Fruit fly (Drosophila melanogaster) whole organism, adult: Measurements from ENCODE around the gene spz.

Source experiments
- CG11617 ChIP-seq: fragments of 200-800 bp; sonication (Bioruptor generic); optimal IDR thresholded peaks from 2 replicates; lab custom pipeline; 2017; ENCODE audit warnings: mild to moderate bottlenecking, missing biosample characterization, missing genetic modification reagents, missing genetic modification characterization
- CG1620 ChIP-seq: fragments of 200-800 bp; sonication (Bioruptor generic); optimal IDR thresholded peaks from 2 replicates; lab custom pipeline; 2016; ENCODE audit warnings: missing biosample characterization, missing genetic modification characterization
- CG5204 ChIP-seq: fragments of 200-800 bp; sonication (Bioruptor generic); optimal IDR thresholded peaks from 2 replicates; lab custom pipeline; 2016; ENCODE audit warnings: missing biosample characterization, missing genetic modification characterization
- CG7045 ChIP-seq: fragments of 200-800 bp; sonication (Bioruptor generic); optimal IDR thresholded peaks from 2 replicates; lab custom pipeline; 2017; ENCODE audit warnings: missing biosample characterization, mild to moderate bottlenecking, missing genetic modification characterization
- CG7101 ChIP-seq: fragments of 200-800 bp; sonication (Bioruptor generic); optimal IDR thresholded peaks from 2 replicates; lab custom pipeline; 2018; ENCODE audit warnings: missing biosample characterization, mild to moderate bottlenecking, missing genetic modification characterization, moderate library complexity
- Clk ChIP-seq: fragments of 200-800 bp; sonication (Bioruptor generic); optimal IDR thresholded peaks from 2 replicates; lab custom pipeline; 2017; ENCODE audit warnings: missing biosample characterization, missing genetic modification characterization
- bab1 ChIP-seq: fragments of 200-800 bp; sonication (Bioruptor generic); optimal IDR thresholded peaks from 3 replicates; lab custom pipeline; 2019; ENCODE audit warnings: missing biosample characterization, mild to moderate bottlenecking, missing genetic modification characterization, moderate library complexity
- cic ChIP-seq: fragments of 200-800 bp; sonication (Bioruptor generic); optimal IDR thresholded peaks from 2 replicates; lab custom pipeline; 2017; ENCODE audit warnings: missing biosample characterization, mild to moderate bottlenecking, missing genetic modification characterization, moderate library complexity
- kay ChIP-seq: fragments of 200-800 bp; sonication (Bioruptor generic); peaks from one replicate; lab custom pipeline; 2016; ENCODE audit warnings: missing biosample characterization, missing genetic modification characterization, borderline replicate concordance
- ovo ChIP-seq: fragments of 200-800 bp; sonication (Bioruptor generic); optimal IDR thresholded peaks from 2 replicates; lab custom pipeline; 2016; ENCODE audit warnings: missing biosample characterization, missing genetic modification characterization
- toe ChIP-seq: fragments of 200-800 bp; sonication (Bioruptor generic); optimal IDR thresholded peaks from 2 replicates; lab custom pipeline; 2016; ENCODE audit warnings: missing biosample characterization, missing genetic modification characterization

- no peak for TF ChIP-seq CG7045 (GFP tag; lab: Kevin White, UChicago)
- no peak for TF ChIP-seq kay (GFP tag; lab: Kevin White, UChicago)
- no peak for TF ChIP-seq CG5204 (GFP tag; lab: Kevin White, UChicago)
- no peak for TF ChIP-seq Clk
- TF ChIP-seq bab1 (GFP tag; lab: Kevin White, UChicago): no peak
- no peak for TF ChIP-seq CG11617 (GFP tag; lab: Kevin White, UChicago)
- TF ChIP-seq CG7101: no peak
- no peak for TF ChIP-seq CG1620 (GFP tag; lab: Kevin White, UChicago)
- no peak for TF ChIP-seq cic (GFP tag; lab: Kevin White, UChicago)
- no peak for TF ChIP-seq toe (GFP tag; lab: Kevin White, UChicago)
- no peak for TF ChIP-seq ovo (GFP tag; lab: Kevin White, UChicago)
These were observed 39.6 kb upstream of the spz start for dm6 chr3R:27109458-27109857.
